Fruit fly (Drosophila melanogaster): ENCODE results near the gene CG13694.

DNA sequence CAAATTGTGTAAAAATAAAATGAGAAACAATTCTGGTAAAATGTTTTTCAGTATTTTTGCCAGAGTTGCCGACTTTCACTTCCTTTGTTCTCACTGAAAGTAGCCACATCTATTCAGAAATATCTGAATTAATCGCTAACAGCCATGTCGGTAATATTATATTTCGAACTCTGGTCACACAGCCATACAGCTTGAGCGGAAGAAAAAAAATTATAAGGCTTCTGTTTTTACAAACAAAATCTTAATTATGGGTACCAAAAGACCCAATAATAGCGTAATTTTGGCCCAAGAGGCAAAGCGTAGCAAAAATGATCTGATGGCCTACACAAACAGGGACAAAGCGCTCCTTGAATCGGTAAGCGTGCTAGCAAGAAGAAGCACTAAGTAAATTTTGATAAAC is 39.7 kb upstream of the CG13694 start, which contains the start of gene CG3436:
- TF ChIP-seq pan (optimal IDR thresholded peaks at IDR 0.05) (no peak), CG8478 (optimal IDR thresholded peaks at IDR 0.05) (no peak)

Data from whole organism.